Fruit fly (Drosophila melanogaster): ENCODE measurements around the gene CG33725.

The CG33725 gene

DNA sequence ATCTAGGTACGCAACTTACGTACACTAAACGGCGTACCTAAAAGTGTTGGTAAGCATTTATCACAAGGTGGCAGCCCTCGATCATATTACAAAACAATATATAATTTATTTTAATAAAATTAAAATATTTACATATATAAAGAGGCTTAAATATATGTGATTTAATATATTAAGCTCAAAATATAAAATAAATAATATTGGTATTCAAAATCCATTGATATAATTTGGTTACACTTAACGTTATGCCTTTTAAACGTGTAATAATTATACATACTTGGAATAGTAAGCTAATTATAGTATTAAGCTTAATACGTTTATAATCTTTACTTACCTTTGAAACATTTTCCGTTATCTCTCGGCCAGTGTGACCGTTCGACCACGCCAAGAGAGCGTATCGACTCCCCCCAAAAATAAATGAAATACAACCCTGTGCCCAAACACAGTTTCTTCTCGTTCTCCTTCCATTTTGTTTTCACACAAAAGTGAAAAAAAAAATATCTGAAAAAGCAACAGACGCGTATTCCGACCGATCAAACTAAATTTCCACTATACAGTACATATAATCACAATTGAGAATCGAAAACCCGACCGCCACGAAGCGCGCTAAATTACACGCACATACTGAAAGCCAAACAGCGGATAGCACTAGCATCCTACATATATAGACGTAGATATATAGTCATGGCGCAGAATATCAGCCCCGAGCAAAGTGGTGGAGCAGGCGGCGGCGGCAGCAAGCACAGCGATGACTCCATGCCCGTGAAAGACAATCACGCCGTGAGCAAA, 21.6 kb downstream of the CG33725 start, which contains the start of the genes CG10646 and vih (continued):
- TF ChIP-seq CG9797 (GFP tag; optimal IDR thresholded peaks at IDR 0.05) (peak; percentile 81), sens (GFP tag) (peak; percentile 85), Bgb (GFP tag; IDR thresholded peaks at IDR 0.05; ENCODE audit: partially characterized antibody) (peak; percentile 17; the same call in 1 of the 2 replicates), CG30403 (GFP tag; optimal IDR thresholded peaks at IDR 0.05) (peak; percentile 60), sqz (GFP tag; optimal IDR thresholded peaks at IDR 0.05) (peak; percentile 68), CG18262 (tag; optimal IDR thresholded peaks at IDR 0.05) (peak; percentile 60), Mad (GFP tag; optimal IDR thresholded peaks at IDR 0.05) (no peak), al (GFP tag; IDR thresholded peaks at IDR 0.05) (0 out of 2 replicates have a peak, but pooled peaks have one; percentile 29), CG7928 (GFP tag; optimal IDR thresholded peaks at IDR 0.05) (no peak), twi (tag; optimal IDR thresholded peaks at IDR 0.05) (no peak), CG9437 (GFP tag; optimal IDR thresholded peaks at IDR 0.05) (peak; percentile 61), tup (GFP tag; optimal IDR thresholded peaks at IDR 0.05) (peak; percentile 7), Dp (GFP tag; optimal IDR thresholded peaks at IDR 0.05) (peak; percentile 31), E2f1 (GFP tag; IDR thresholded peaks at IDR 0.05) (0 out of 2 replicates have a peak, but pooled peaks have one; percentile 23), Ada2b (GFP tag; IDR thresholded peaks at IDR 0.05) (0 out of 2 replicates have a peak, but pooled peaks have one; percentile 18), CG32772 (GFP tag; IDR thresholded peaks at IDR 0.05) (no peak), otp (GFP tag; IDR thresholded peaks at IDR 0.05) (no peak), mirr (GFP tag; optimal IDR thresholded peaks at IDR 0.05) (no peak), vvl (GFP tag; IDR thresholded peaks at IDR 0.05) (peak; percentile 9; the same call in 1 of the 2 replicates), CG7372 (GFP tag; IDR thresholded peaks at IDR 0.05) (no peak), Antp (GFP tag; optimal IDR thresholded peaks at IDR 0.05) (no peak), CG12155 (GFP tag; optimal IDR thresholded peaks at IDR 0.05) (peak; percentile 63), psq (GFP tag; optimal IDR thresholded peaks at IDR 0.05) (peak; percentile 24), hkb (optimal IDR thresholded peaks at IDR 0.05) (no peak), hkb (GFP tag; IDR thresholded peaks at IDR 0.05) (no peak), CG14667 (GFP tag; IDR thresholded peaks at IDR 0.05) (no peak), Dek (tag; optimal IDR thresholded peaks at IDR 0.05) (peak; percentile 56), CG15514 (GFP tag; optimal IDR thresholded peaks at IDR 0.05) (peak; percentile 66), bsh (GFP tag; optimal IDR thresholded peaks at IDR 0.05) (peak in 1 of 2 experiments; percentile 35), slou (GFP tag; optimal IDR thresholded peaks at IDR 0.05) (no peak), chif (GFP tag; optimal IDR thresholded peaks at IDR 0.05) (peak in 1 of 2 experiments; percentile 9), CG17829 (tag; optimal IDR thresholded peaks at IDR 0.05) (peak; percentile 70), CG4617 (GFP tag; optimal IDR thresholded peaks at IDR 0.05; ENCODE audit: borderline replicate concordance) (peak; percentile 75), Mrtf (GFP tag; IDR thresholded peaks at IDR 0.05) (no peak), CG2116 (GFP tag; optimal IDR thresholded peaks at IDR 0.05) (peak; percentile 99), CG18476 (GFP tag; optimal IDR thresholded peaks at IDR 0.05) (no peak), Abd-B (GFP tag; optimal IDR thresholded peaks at IDR 0.05) (no peak), NfI (GFP tag; optimal IDR thresholded peaks at IDR 0.05) (peak; percentile 60), klu (GFP tag; IDR thresholded peaks at IDR 0.05) (no peak), Ptx1 (GFP tag; IDR thresholded peaks at IDR 0.05) (peak; percentile 39; the same call in 1 of the 2 replicates), fd96Cb (tag; optimal IDR thresholded peaks at IDR 0.05) (peak; percentile 13), bowl (GFP tag; IDR thresholded peaks at IDR 0.05) (no peak), zen (tag; optimal IDR thresholded peaks at IDR 0.05) (peak; percentile 43), CG3407 (GFP tag; optimal IDR thresholded peaks at IDR 0.05) (no peak), onecut (GFP tag; IDR thresholded peaks at IDR 0.05) (peak; percentile 58), toy (GFP tag; IDR thresholded peaks at IDR 0.05) (no peak), usp (GFP tag; optimal IDR thresholded peaks at IDR 0.05) (no peak), H15 (GFP tag; IDR thresholded peaks at IDR 0.05) (0 out of 3 replicates have a peak, but pooled peaks have one; percentile 6), Awh (GFP tag; IDR thresholded peaks at IDR 0.05) (no peak), CG42726 (GFP tag; IDR thresholded peaks at IDR 0.05; ENCODE audit: partially characterized antibody) (no peak)
